Worm (Caenorhabditis elegans) whole organism, L4 larva: Measurements from ENCODE around the gene C32C4.16.

Experiments used
- hif-1 ChIP-seq, 2 experiments: sonication (generic microtip); optimal IDR thresholded peaks; 2 replicates each; lab custom pipeline; 2016 to 2017; ENCODE audit warnings: missing compliant biosample characterization in 2 of 2, missing genetic modification characterization in 2 of 2, missing genetic modification reagents in 2 of 2, missing genotype in 2 of 2, mild to moderate bottlenecking in 1 of 2
- madf-5 ChIP-seq, 2 experiments: fragments of 200-800 bp; sonication (Bioruptor generic); IDR thresholded peaks; 2 replicates each; pipeline ENCODE4 v1.3.6; 2022; ENCODE audit warnings: missing compliant biosample characterization in 2 of 2, missing genetic modification characterization in 2 of 2
- nhr-25 ChIP-seq: sonication (generic microtip); optimal IDR thresholded peaks from 2 replicates; lab custom pipeline; 2017; ENCODE audit warnings: missing genetic modification characterization, mild to moderate bottlenecking, missing compliant biosample characterization, antibody characterized with exemption, moderate library complexity, borderline replicate concordance; ENCODE audit not compliant: insufficient read depth
- nhr-41 ChIP-seq: fragments of 200-800 bp; sonication (Bioruptor generic); IDR thresholded peaks from 2 replicates; pipeline ENCODE4 v1.3.6; 2022; ENCODE audit warnings: missing genetic modification reagents, missing genetic modification characterization, missing compliant biosample characterization

ce11 chrV:10635722-10636121, 11.6 kb upstream of the C32C4.16 start, which contains the start of gene kvs-2:
- TF ChIP-seq hif-1 (tag; optimal IDR thresholded peaks at IDR 0.05; lab: Kevin White, UChicago) (no peak), nhr-41 (GFP tag; lab: Robert Waterston, UW) (no peak), madf-5 (GFP tag; IDR thresholded peaks at IDR 0.05; lab: Robert Waterston, UW) (no peak), nhr-25 (tag; lab: Kevin White, UChicago) (no peak)
